Worm (Caenorhabditis elegans) whole organism, early embryonic: ENCODE measurements around the gene gst-10.
"Not testable (repeated sequence)": the region's sequence is repeated elsewhere in the genome, so short reads cannot be mapped to it uniquely, and the experiment has no call there.

ENCODE experiments used
- B0310.2 ChIP-seq: sonication (generic microtip); optimal IDR thresholded peaks from 2 replicates; lab custom pipeline; 2016; ENCODE audit warnings: mild to moderate bottlenecking, missing genetic modification characterization, missing compliant biosample characterization
- F13C5.2 ChIP-seq: sonication (generic microtip); optimal IDR thresholded peaks from 2 replicates; lab custom pipeline; 2017; ENCODE audit warnings: mild to moderate bottlenecking, missing genetic modification characterization, inconsistent platforms, missing compliant biosample characterization
- aly-1 ChIP-seq: sonication (generic microtip); optimal IDR thresholded peaks from 2 replicates; lab custom pipeline; 2016; ENCODE audit warnings: missing genetic modification characterization, missing compliant biosample characterization
- ama-1 ChIP-seq: fragments of 150-350 bp; optimal IDR thresholded peaks from 2 replicates; lab custom pipeline; 2014
- ceh-13 ChIP-seq: fragments of 200-800 bp; sonication (Bioruptor generic); optimal IDR thresholded peaks from 2 replicates; lab custom pipeline; 2018; ENCODE audit warnings: mild to moderate bottlenecking, missing genetic modification characterization, missing compliant biosample characterization
- ceh-36 ChIP-seq: sonication (generic microtip); optimal IDR thresholded peaks from 2 replicates; lab custom pipeline; 2016; ENCODE audit warnings: missing genetic modification characterization, inconsistent platforms, missing compliant biosample characterization
- ets-7 ChIP-seq: sonication (generic microtip); optimal IDR thresholded peaks from 2 replicates; lab custom pipeline; 2016; ENCODE audit warnings: missing genotype, missing genetic modification characterization, missing compliant biosample characterization
- flt-1 ChIP-seq: fragments of 200-800 bp; sonication (Bioruptor generic); IDR thresholded peaks from 2 replicates; pipeline ENCODE4 v1.3.6; 2022; ENCODE audit warnings: missing genetic modification characterization, missing compliant biosample characterization
- hmbx-1 ChIP-seq: sonication (generic microtip); optimal IDR thresholded peaks from 2 replicates; lab custom pipeline; 2016; ENCODE audit warnings: mild to moderate bottlenecking, missing genetic modification characterization, missing compliant biosample characterization
- hmg-4 ChIP-seq: fragments of 200-800 bp; sonication (Bioruptor generic); optimal IDR thresholded peaks from 2 replicates; lab custom pipeline; 2018; ENCODE audit warnings: mild to moderate bottlenecking, missing genetic modification characterization, missing compliant biosample characterization
- hnd-1 ChIP-seq: sonication (generic microtip); optimal IDR thresholded peaks from 2 replicates; lab custom pipeline; 2016; ENCODE audit warnings: missing genetic modification characterization, missing compliant biosample characterization
- pes-1 ChIP-seq: fragments of 200-800 bp; sonication (Bioruptor generic); IDR thresholded peaks from 2 replicates; pipeline ENCODE4 v1.3.6; 2022; ENCODE audit warnings: missing genetic modification reagents, missing genetic modification characterization, missing compliant biosample characterization
- scrt-1 ChIP-seq: fragments of 200-800 bp; sonication (Bioruptor generic); IDR thresholded peaks from 2 replicates; pipeline ENCODE4 v1.3.6; 2022; ENCODE audit warnings: missing genetic modification characterization, missing compliant biosample characterization
- sea-1 ChIP-seq: fragments of 200-800 bp; sonication (Bioruptor generic); conservative IDR thresholded peaks from 2 replicates; pipeline ENCODE4 v1.3.6; 2022; ENCODE audit warnings: missing genetic modification characterization, missing compliant biosample characterization
- tbx-11 ChIP-seq: fragments of 200-800 bp; sonication (Bioruptor generic); IDR thresholded peaks from 2 replicates; pipeline ENCODE4 v1.3.6; 2022; ENCODE audit warnings: missing genetic modification characterization, missing compliant biosample characterization
- tbx-37 ChIP-seq: fragments of 200-800 bp; sonication (Bioruptor generic); conservative IDR thresholded peaks from 2 replicates; pipeline ENCODE4 v1.3.6; 2022; ENCODE audit warnings: missing genetic modification reagents, missing genetic modification characterization, missing compliant biosample characterization
- tra-4 ChIP-seq: sonication (generic microtip); optimal IDR thresholded peaks from 2 replicates; lab custom pipeline; 2017; ENCODE audit warnings: missing genetic modification characterization, missing compliant biosample characterization

Gene gst-10

DNA sequence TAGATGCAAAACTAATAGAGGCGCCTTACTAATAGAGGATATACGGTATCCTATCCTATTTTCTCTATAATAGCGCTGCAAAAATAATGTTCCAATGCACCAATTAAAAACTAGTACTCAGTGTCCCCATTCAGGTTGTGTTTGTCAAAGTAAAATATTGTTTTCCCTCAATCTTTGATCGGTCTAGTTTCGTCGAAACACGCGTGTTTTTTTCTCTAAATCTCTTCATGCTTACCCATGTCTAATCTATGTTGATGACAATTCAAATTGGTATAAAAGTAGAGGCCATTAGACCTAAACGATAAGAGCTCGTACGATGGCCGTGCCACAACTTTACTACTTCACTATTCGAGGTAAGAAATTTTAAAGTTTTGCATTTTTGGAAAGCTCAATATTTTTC lies at the start of gene gst-10:
TSS of gene gst-10 (plus strand) at position 301 of the 400 bp plus-strand sequence.
- TF ChIP-seq sea-1; B0310.2 (tag; lab: Kevin White, UChicago); ets-7 (tag; lab: Kevin White, UChicago): not testable (repeated sequence)

DNA sequence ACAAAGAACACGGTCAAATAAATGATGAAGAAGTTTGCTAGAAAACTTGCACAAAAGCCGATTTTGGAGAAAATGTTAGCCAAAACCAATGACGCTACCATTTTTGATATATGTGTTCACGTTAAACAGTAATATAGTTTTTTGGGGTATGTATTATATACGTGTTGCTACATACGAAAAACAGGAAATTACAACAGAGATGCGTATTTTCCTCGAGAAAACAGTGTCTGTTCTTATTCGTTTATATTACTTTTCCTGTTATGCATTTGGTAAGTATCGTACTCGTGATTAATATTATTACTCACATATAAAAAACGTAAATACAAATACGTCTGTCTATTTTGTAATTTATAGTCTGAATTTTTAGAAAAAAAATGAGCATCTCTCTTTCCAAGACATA lies 46.0 kb upstream of the gst-10 start, which contains the start of gene str-76:
TSS of gene str-76 (minus strand) at position 101 of the 400 bp plus-strand sequence.
- not testable (repeated sequence) for TF ChIP-seq pes-1; tra-4 (tag; lab: Kevin White, UChicago); tbx-37

DNA sequence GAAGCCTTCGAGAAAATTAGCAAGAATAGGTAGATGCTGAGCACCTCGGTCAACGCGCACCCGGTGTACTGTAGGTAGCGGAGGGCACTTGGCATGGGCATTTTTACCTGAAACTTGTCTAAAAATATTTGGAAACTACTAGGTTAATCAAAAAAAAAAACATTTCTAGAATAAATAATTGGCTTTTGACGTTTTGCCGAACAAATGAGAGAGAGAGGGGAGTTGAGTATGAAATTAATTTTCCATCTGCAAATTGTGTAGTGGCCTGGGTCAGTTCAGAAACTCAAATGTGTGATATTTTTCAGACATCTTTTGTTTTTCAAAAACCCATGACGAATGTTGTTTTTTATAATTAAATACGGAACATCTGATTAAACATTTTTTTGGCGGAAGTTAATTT lies 25.2 kb upstream of the gst-10 start, which contains the start of gene Y45G12C.10:
TSS of gene Y45G12C.10 (minus strand) at position 101 of the 400 bp plus-strand sequence.
- not testable (repeated sequence) for TF ChIP-seq hnd-1, F13C5.2, B0310.2 (tag; lab: Kevin White, UChicago)

DNA sequence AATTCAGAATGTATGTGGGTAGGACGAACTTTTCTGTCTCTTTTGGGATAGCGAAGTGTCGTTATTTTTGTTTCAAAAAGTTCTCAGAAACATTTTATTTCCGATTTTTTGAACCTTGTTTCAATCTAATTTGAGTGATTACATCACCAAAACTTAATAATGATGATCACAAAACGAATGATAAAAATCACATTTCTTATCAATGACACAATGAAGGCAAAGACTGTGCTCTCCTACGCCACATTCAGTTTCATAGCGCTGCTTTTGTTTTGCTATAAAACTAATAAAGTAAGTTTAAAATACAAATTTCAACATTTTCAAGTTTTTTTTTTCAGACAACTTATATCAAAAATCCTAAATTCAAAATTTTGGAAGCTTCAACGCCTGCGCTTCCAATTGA lies 4.0 kb downstream of the gst-10 start, which contains the start of gene Y45G12C.1:
TSS of gene Y45G12C.1 (plus strand) at position 159 of the 400 bp plus-strand sequence.
- TF ChIP-seq hnd-1 (tag; lab: Kevin White, UChicago) (no peak), scrt-1 (GFP tag; lab: Robert Waterston, UW) (no peak), pes-1 (no peak), hmg-4 (GFP tag; lab: Kevin White, UChicago) (no peak), tra-4 (tag; lab: Kevin White, UChicago) (no peak)

DNA sequence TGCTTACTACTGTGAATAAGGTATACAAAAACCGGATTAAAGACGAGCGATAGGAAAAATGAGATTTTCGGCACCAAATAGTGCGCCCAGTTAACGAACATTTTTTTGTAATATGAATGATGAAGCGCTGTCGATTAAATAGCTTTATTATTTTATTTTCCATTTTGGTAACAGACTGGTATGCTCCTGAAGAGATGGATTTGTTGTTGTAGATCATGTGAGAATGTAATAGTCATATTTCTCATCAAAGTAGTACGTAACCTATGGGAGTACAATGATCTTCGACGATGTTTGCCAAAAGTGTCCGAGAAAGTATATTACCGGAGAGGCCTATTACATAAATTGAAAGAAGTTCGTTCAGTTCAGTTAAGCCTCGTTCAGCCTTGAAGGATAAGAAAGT lies 9.2 kb downstream of the gst-10 start, which contains the start of gene srj-19:
TSS of gene srj-19 (minus strand) at position 101 of the 400 bp plus-strand sequence.
- no peak for TF ChIP-seq ceh-13 (GFP tag; lab: Kevin White, UChicago)
- TF ChIP-seq ets-7 (tag; lab: Kevin White, UChicago), result no peak
- no peak for TF ChIP-seq B0310.2 (tag; lab: Kevin White, UChicago)
- TF ChIP-seq hnd-1 (tag; lab: Kevin White, UChicago), result no peak
- TF ChIP-seq hmg-4 (GFP tag; lab: Kevin White, UChicago), result no peak
- no peak for TF ChIP-seq F13C5.2 (tag; lab: Kevin White, UChicago)
- TF ChIP-seq flt-1 (GFP tag; lab: Robert Waterston, UW), result no peak
- TF ChIP-seq tbx-11, result no peak
- TF ChIP-seq sea-1, result no peak
- TF ChIP-seq tbx-37, result no peak
- TF ChIP-seq aly-1, result no peak
- TF ChIP-seq ama-1, result no peak
- no peak for TF ChIP-seq pes-1
- no peak for TF ChIP-seq tra-4 (tag; lab: Kevin White, UChicago)
- no peak for TF ChIP-seq hmbx-1
- TF ChIP-seq scrt-1 (GFP tag; lab: Robert Waterston, UW), result no peak
- no peak for TF ChIP-seq ceh-36 (tag; lab: Kevin White, UChicago)

DNA sequence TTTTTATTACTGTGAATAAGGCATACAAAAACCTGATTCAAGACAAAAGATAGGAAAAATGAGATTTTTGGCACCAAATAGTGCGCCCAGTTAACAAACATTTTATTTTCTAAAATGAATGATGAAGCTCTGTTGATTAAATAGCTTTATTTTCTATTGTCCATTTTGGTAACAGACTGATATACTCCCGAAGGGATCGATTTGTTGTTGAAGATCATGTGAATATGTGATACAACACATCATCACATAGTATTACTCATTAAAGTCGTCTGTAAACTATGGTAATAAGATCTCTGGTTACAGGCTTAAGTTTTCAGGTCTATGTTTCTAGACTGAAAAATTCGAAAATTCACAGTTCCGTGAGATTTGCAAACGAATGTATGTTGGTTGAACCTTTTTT lies 11.6 kb downstream of the gst-10 start, which contains the start of gene srj-20:
TSS of gene srj-20 (minus strand) at position 101 of the 400 bp plus-strand sequence.
- TF ChIP-seq flt-1 (GFP tag; lab: Robert Waterston, UW) (no peak), tbx-37 (no peak), hnd-1 (tag; lab: Kevin White, UChicago) (no peak), hmbx-1 (no peak), pes-1 (no peak), hmg-4 (GFP tag; lab: Kevin White, UChicago) (no peak), ama-1 (no peak), scrt-1 (GFP tag; lab: Robert Waterston, UW) (no peak)

DNA sequence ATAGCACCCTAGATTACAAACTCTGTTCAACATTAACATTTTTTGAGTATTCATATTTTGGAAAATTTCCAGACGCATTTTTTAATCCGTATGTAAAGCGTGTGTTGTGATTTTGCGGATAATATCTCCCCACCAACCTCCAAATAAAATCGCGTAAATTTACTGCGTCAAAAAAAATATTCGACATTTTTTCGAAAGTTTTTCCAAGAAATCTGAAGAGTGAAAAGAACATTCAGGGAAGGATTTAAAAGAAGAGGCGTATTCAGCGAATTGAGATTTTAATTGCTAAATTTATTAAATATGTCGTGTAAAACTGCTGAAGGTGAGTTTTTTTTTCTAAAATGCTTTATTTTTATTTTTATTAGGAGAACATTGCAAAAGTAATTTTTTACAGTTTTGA lies 12.4 kb downstream of the gst-10 start, which contains the start of gene nhr-290:
TSS of gene nhr-290 (plus strand) at position 301 of the 400 bp plus-strand sequence.
- TF ChIP-seq pes-1, result no peak
- TF ChIP-seq hmbx-1, result no peak
- no peak for TF ChIP-seq scrt-1 (GFP tag; lab: Robert Waterston, UW)
- no peak for TF ChIP-seq flt-1 (GFP tag; lab: Robert Waterston, UW)
- no peak for TF ChIP-seq aly-1
- TF ChIP-seq tra-4 (tag; lab: Kevin White, UChicago), result no peak
- TF ChIP-seq tbx-11, result no peak
- TF ChIP-seq sea-1, result no peak
- no peak for TF ChIP-seq ceh-13 (GFP tag; lab: Kevin White, UChicago)
- no peak for TF ChIP-seq B0310.2 (tag; lab: Kevin White, UChicago)
- TF ChIP-seq ceh-36 (tag; lab: Kevin White, UChicago), result no peak
- TF ChIP-seq hnd-1 (tag; lab: Kevin White, UChicago), result no peak
- no peak for TF ChIP-seq ets-7 (tag; lab: Kevin White, UChicago)
- no peak for TF ChIP-seq ama-1
- no peak for TF ChIP-seq tbx-37

DNA sequence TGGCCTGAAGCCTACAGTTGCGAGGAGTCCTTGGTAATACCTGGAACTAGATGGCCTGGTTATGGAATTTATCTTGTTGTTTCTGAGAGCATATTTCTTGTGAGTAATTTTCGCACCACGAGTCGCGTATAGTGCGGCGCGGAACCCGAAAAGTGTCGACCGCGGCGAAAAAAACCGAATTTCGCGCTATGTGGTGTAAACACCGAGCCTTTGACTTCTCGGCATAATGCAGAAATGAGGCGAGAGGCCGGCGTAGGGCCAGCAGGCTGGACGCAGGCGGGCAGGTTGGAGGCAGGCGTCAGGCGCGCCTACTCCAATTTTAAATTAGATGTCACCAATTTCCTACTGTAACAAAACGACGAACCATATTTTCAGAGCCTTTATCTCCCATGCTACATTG lies 14.2 kb downstream of the gst-10 start:
- no peak for TF ChIP-seq ceh-13 (GFP tag; lab: Kevin White, UChicago)
- no peak for TF ChIP-seq B0310.2 (tag; lab: Kevin White, UChicago)
- no peak for TF ChIP-seq F13C5.2 (tag; lab: Kevin White, UChicago)
- no peak for TF ChIP-seq ceh-36 (tag; lab: Kevin White, UChicago)
- no peak for TF ChIP-seq hnd-1 (tag; lab: Kevin White, UChicago)
- TF ChIP-seq flt-1 (GFP tag; lab: Robert Waterston, UW), result no peak
- TF ChIP-seq sea-1, result no peak
- TF ChIP-seq ama-1, result no peak
- no peak for TF ChIP-seq pes-1
- TF ChIP-seq aly-1, result no peak
- TF ChIP-seq scrt-1 (GFP tag; lab: Robert Waterston, UW), result no peak
- no peak for TF ChIP-seq hmbx-1
- no peak for TF ChIP-seq hmg-4 (GFP tag; lab: Kevin White, UChicago)
- TF ChIP-seq tra-4 (tag; lab: Kevin White, UChicago), result no peak
- TF ChIP-seq ets-7 (tag; lab: Kevin White, UChicago), result no peak
- no peak for TF ChIP-seq tbx-11
